Worm (Caenorhabditis elegans): ENCODE results near the gene F36H5.10.

DNA sequence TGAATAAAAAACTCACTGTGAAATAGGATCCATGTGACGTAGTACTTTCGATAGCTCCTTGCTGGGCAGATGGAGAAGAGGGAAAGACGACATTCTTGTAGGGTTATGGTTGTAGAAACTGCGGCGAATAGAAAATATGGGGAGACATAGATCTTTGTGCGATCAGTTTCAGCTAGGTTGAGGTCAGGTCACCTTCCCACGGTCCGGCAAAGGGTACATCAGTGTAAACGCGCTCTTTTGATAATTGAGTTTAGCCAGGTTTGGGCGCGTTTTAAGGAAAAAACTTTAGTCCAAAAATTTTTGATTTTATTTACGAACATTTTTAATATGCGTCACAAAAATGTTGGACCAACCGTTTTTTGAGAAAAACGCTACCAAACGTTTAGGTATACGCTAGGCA is 1.1 kb upstream of the F36H5.10 start, which contains the start of gene F36H5.17:
- no peak for TF ChIP-seq him-1 (tag; optimal IDR thresholded peaks at IDR 0.05)
- no peak for TF ChIP-seq dao-5 (tag; optimal IDR thresholded peaks at IDR 0.05)
- TF ChIP-seq W03F9.2 (tag; optimal IDR thresholded peaks at IDR 0.05), result no peak

Data from whole organism, L4/young adult.